Worm (Caenorhabditis elegans): ENCODE results near the gene pigw-1.
A peak's percentile ranks its signal among the peaks of the same experiment; 100 is the strongest.

pigw-1 gene

ce11 chrII:2856114-2856513 lies 28.6 kb downstream of the pigw-1 start:
- TF ChIP-seq hlh-4 (tag; optimal IDR thresholded peaks at IDR 0.05) (no peak), nhr-11 (tag; optimal IDR thresholded peaks at IDR 0.05) (no peak), lin-13 (GFP tag; optimal IDR thresholded peaks at IDR 0.05) (no peak), elt-3 (tag; optimal IDR thresholded peaks at IDR 0.05) (peak in 3 of 6 experiments; percentile 7 to 84 (median 35)), ztf-11 (tag; optimal IDR thresholded peaks at IDR 0.05) (no peak), fkh-8 (tag; optimal IDR thresholded peaks at IDR 0.05) (no peak), lin-39 (tag; optimal IDR thresholded peaks at IDR 0.05) (no peak), aly-2 (tag; optimal IDR thresholded peaks at IDR 0.05) (no peak), nhr-85 (tag) (peak; percentile 55), pqm-1 (tag; optimal IDR thresholded peaks at IDR 0.05) (no peak), lin-35 (GFP tag; optimal IDR thresholded peaks at IDR 0.05) (peak in 1 of 2 experiments; percentile 27), aha-1 (tag; optimal IDR thresholded peaks at IDR 0.05) (no peak), blmp-1 (tag; optimal IDR thresholded peaks at IDR 0.05) (peak; percentile 68), lir-3 (tag; optimal IDR thresholded peaks at IDR 0.05; ENCODE audit: poor library complexity) (no peak)

ce11 chrII:2854794-2855193 lies 29.9 kb downstream of the pigw-1 start:
- TF ChIP-seq lin-14 (GFP tag; optimal IDR thresholded peaks at IDR 0.05) (peak; percentile 33), vab-15 (tag; optimal IDR thresholded peaks at IDR 0.05) (no peak), nhr-20 (tag; optimal IDR thresholded peaks at IDR 0.05) (no peak), nhr-71 (tag; optimal IDR thresholded peaks at IDR 0.05) (peak; percentile 25), nhr-237 (tag; optimal IDR thresholded peaks at IDR 0.05) (no peak), lir-3 (tag; optimal IDR thresholded peaks at IDR 0.05; ENCODE audit: poor library complexity) (no peak), ztf-4 (tag; optimal IDR thresholded peaks at IDR 0.05) (peak; percentile 20), rnt-1 (tag; optimal IDR thresholded peaks at IDR 0.05) (no peak), lin-35 (GFP tag; optimal IDR thresholded peaks at IDR 0.05) (no peak), nhr-28 (tag; optimal IDR thresholded peaks at IDR 0.05) (no peak), ceh-88 (GFP tag; IDR thresholded peaks at IDR 0.05) (no peak), ama-1 (optimal IDR thresholded peaks at IDR 0.05) (no peak), fkh-8 (tag; optimal IDR thresholded peaks at IDR 0.05) (no peak), tlp-1 (tag; optimal IDR thresholded peaks at IDR 0.05) (no peak), mef-2 (tag; optimal IDR thresholded peaks at IDR 0.05) (no peak), elt-3 (tag; optimal IDR thresholded peaks at IDR 0.05) (peak in 2 of 6 experiments; percentile 1 to 22), fkh-10 (GFP tag; optimal IDR thresholded peaks at IDR 0.05) (no peak), mab-9 (GFP tag; IDR thresholded peaks at IDR 0.05) (no peak), alr-1 (tag; optimal IDR thresholded peaks at IDR 0.05; ENCODE audit: borderline replicate concordance) (no peak), snu-23 (GFP tag; optimal IDR thresholded peaks at IDR 0.05) (peak; percentile 40), lin-15B (tag; optimal IDR thresholded peaks at IDR 0.05) (no peak), irx-1 (tag; optimal IDR thresholded peaks at IDR 0.05) (no peak), nhr-19 (GFP tag; conservative IDR thresholded peaks at IDR 0.05) (0 out of 2 replicates have a peak, but pooled peaks have one; percentile 15), unc-86 (tag; optimal IDR thresholded peaks at IDR 0.05) (no peak), blmp-1 (tag; optimal IDR thresholded peaks at IDR 0.05) (peak; percentile 74), aly-2 (tag; optimal IDR thresholded peaks at IDR 0.05) (no peak), mep-1 (tag; optimal IDR thresholded peaks at IDR 0.05) (peak; percentile 25), pag-3 (tag; optimal IDR thresholded peaks at IDR 0.05; ENCODE audit: borderline replicate concordance, insufficient read depth) (no peak), dpl-1 (GFP tag; optimal IDR thresholded peaks at IDR 0.05) (peak in 1 of 3 experiments; percentile 10), grh-1 (GFP tag; IDR thresholded peaks at IDR 0.05) (0 out of 2 replicates have a peak, but pooled peaks have one; percentile 45), mdl-1 (tag; optimal IDR thresholded peaks at IDR 0.05) (no peak), swsn-7 (tag; optimal IDR thresholded peaks at IDR 0.05) (peak; percentile 7), unc-130 (tag; optimal IDR thresholded peaks at IDR 0.05) (no peak), lin-13 (GFP tag; optimal IDR thresholded peaks at IDR 0.05) (no peak), zip-4 (GFP tag; optimal IDR thresholded peaks at IDR 0.05) (no peak)

All from whole organism, L1 larva.